Worm (Caenorhabditis elegans): Measurements from ENCODE around the gene W06G6.2.

ce11 chrV:16621894-16622293 lies 7.2 kb upstream of the W06G6.2 start:
- no peak for TF ChIP-seq fkh-4 (tag; optimal IDR thresholded peaks at IDR 0.05; ENCODE audit: borderline replicate concordance)
- TF ChIP-seq C34B4.2 (tag; optimal IDR thresholded peaks at IDR 0.05), result no peak
- no peak for TF ChIP-seq irx-1 (tag; optimal IDR thresholded peaks at IDR 0.05)
- TF ChIP-seq ceh-82 (tag; optimal IDR thresholded peaks at IDR 0.05), result no peak
- no peak for TF ChIP-seq unc-98 (GFP tag; IDR thresholded peaks at IDR 0.05)
- TF ChIP-seq dpl-1 (GFP tag; optimal IDR thresholded peaks at IDR 0.05), result no peak
- TF ChIP-seq unc-62 (GFP tag; optimal IDR thresholded peaks at IDR 0.05), result no peak
- TF ChIP-seq egl-27 (tag; optimal IDR thresholded peaks at IDR 0.05), result no peak
- TF ChIP-seq nhr-47 (tag; optimal IDR thresholded peaks at IDR 0.05), result no peak
- TF ChIP-seq elt-3 (tag; optimal IDR thresholded peaks at IDR 0.05), result no peak
- TF ChIP-seq nhr-11 (tag; optimal IDR thresholded peaks at IDR 0.05), result no peak

Measured in whole organism, L1 larva.